Fruit fly (Drosophila melanogaster) whole organism, embryonic: ENCODE results near the gene mRpS7.

Experiments
- Atf3 ChIP-seq: fragments of 200-800 bp; sonication (Bioruptor generic); optimal IDR thresholded peaks from 3 replicates; lab custom pipeline; 2016; ENCODE audit warnings: missing biosample characterization, missing genetic modification characterization
- Awh ChIP-seq: fragments of 200-800 bp; sonication (Bioruptor generic); IDR thresholded peaks from 2 replicates; pipeline ENCODE4, ENCODE4 v1.3.6; 2022; ENCODE audit warnings: missing biosample characterization, missing genetic modification characterization
- BEAF-32 ChIP-seq: fragments of 200-800 bp; sonication (Bioruptor generic); optimal IDR thresholded peaks from 3 replicates; lab custom pipeline; 2017; ENCODE audit warnings: missing biosample characterization, missing genetic modification characterization, mild to moderate bottlenecking, moderate library complexity, missing genetic modification reagents
- CG10267 ChIP-seq: fragments of 200-800 bp; sonication (Bioruptor generic); optimal IDR thresholded peaks from 2 replicates; lab custom pipeline; 2018; ENCODE audit warnings: missing biosample characterization, mild to moderate bottlenecking, missing genetic modification characterization, moderate library complexity
- CG10321 ChIP-seq: fragments of 200-800 bp; sonication (Bioruptor generic); IDR thresholded peaks from 2 replicates; pipeline ENCODE4 v1.3.6; 2022; ENCODE audit warnings: missing biosample characterization, missing genetic modification characterization
- CG11085 ChIP-seq: fragments of 200-800 bp; sonication (Bioruptor generic); IDR thresholded peaks from 2 replicates; pipeline ENCODE4 v1.3.6; 2022; ENCODE audit warnings: missing biosample characterization, missing genetic modification characterization
- CG12104 ChIP-seq: fragments of 200-800 bp; sonication (Bioruptor generic); optimal IDR thresholded peaks from 3 replicates; lab custom pipeline; 2016; ENCODE audit warnings: missing biosample characterization, missing genetic modification characterization
- CG13287 ChIP-seq: fragments of 200-800 bp; sonication (Bioruptor generic); IDR thresholded peaks from 2 replicates; pipeline ENCODE4 v1.3.6; 2022; ENCODE audit warnings: missing biosample characterization, missing genetic modification characterization; ENCODE audit not compliant: partially characterized antibody
- CG2199 ChIP-seq: fragments of 200-800 bp; sonication (Bioruptor generic); IDR thresholded peaks from 3 replicates; pipeline ENCODE4 v1.3.6; 2022; ENCODE audit warnings: missing biosample characterization, missing genetic modification characterization
- CG2712 ChIP-seq: fragments of 200-800 bp; optimal IDR thresholded peaks from 3 replicates; lab custom pipeline; 2019; ENCODE audit warnings: missing biosample characterization, mild to moderate bottlenecking, missing genetic modification characterization, moderate library complexity
- CG30020 ChIP-seq: fragments of 200-800 bp; optimal IDR thresholded peaks from 2 replicates; lab custom pipeline; 2019; ENCODE audit warnings: missing biosample characterization, mild to moderate bottlenecking, missing genetic modification characterization, moderate library complexity
- CG30403 ChIP-seq: fragments of 200-800 bp; sonication (Bioruptor generic); optimal IDR thresholded peaks from 3 replicates; lab custom pipeline; 2016; ENCODE audit warnings: missing biosample characterization, missing genetic modification characterization
- CG3847 ChIP-seq: fragments of 200-800 bp; sonication (Bioruptor generic); IDR thresholded peaks from 2 replicates; pipeline ENCODE4 v1.3.6; 2022; ENCODE audit warnings: missing biosample characterization, missing genetic modification characterization
- CG4360 ChIP-seq: fragments of 200-800 bp; sonication (Bioruptor generic); IDR thresholded peaks from 2 replicates; pipeline ENCODE4 v1.3.6; 2022; ENCODE audit warnings: missing biosample characterization, missing genetic modification characterization
- CG4404 ChIP-seq: fragments of 200-800 bp; sonication (Bioruptor generic); IDR thresholded peaks from 2 replicates; pipeline ENCODE4 v1.3.6; 2022; ENCODE audit warnings: missing biosample characterization, missing genetic modification characterization
- CG6654 ChIP-seq: fragments of 200-800 bp; sonication (Bioruptor generic); optimal IDR thresholded peaks from 2 replicates; lab custom pipeline; 2017; ENCODE audit warnings: missing biosample characterization, mild to moderate bottlenecking, missing genetic modification characterization
- CG6765 ChIP-seq: fragments of 200-800 bp; sonication (Bioruptor generic); optimal IDR thresholded peaks from 3 replicates; lab custom pipeline; 2017; ENCODE audit warnings: missing biosample characterization, mild to moderate bottlenecking, missing genetic modification characterization
- CG8359 ChIP-seq: fragments of 200-800 bp; sonication (Bioruptor generic); optimal IDR thresholded peaks from 2 replicates; lab custom pipeline; 2017; ENCODE audit warnings: missing biosample characterization, mild to moderate bottlenecking, missing genetic modification characterization, borderline replicate concordance
- CG8924 ChIP-seq: fragments of 200-800 bp; optimal IDR thresholded peaks from 3 replicates; lab custom pipeline; 2019; ENCODE audit warnings: missing biosample characterization, mild to moderate bottlenecking, missing genetic modification characterization, moderate library complexity
- CG9797 ChIP-seq: fragments of 200-800 bp; sonication (Bioruptor generic); optimal IDR thresholded peaks from 3 replicates; lab custom pipeline; 2018; ENCODE audit warnings: missing biosample characterization, mild to moderate bottlenecking, missing genetic modification characterization
- Chrac-16 ChIP-seq: fragments of 200-800 bp; sonication (Bioruptor generic); optimal IDR thresholded peaks from 3 replicates; lab custom pipeline; 2016; ENCODE audit warnings: missing biosample characterization, missing genetic modification characterization
- E2f2 ChIP-seq: fragments of 200-800 bp; sonication (Bioruptor generic); IDR thresholded peaks from 2 replicates; pipeline ENCODE4 v1.3.6; 2022; ENCODE audit warnings: missing biosample characterization, missing genetic modification characterization
- Fer1 ChIP-seq: fragments of 200-800 bp; sonication (Bioruptor generic); optimal IDR thresholded peaks from 2 replicates; lab custom pipeline; 2017; ENCODE audit warnings: missing biosample characterization, mild to moderate bottlenecking, missing genetic modification characterization
- H15 ChIP-seq: fragments of 200-800 bp; sonication (Bioruptor generic); IDR thresholded peaks from 3 replicates; pipeline ENCODE4 v1.3.6; 2022; ENCODE audit warnings: missing biosample characterization, missing genetic modification characterization
- Hey ChIP-seq: fragments of 200-800 bp; sonication (Bioruptor generic); optimal IDR thresholded peaks from 3 replicates; lab custom pipeline; 2018; ENCODE audit warnings: missing biosample characterization, mild to moderate bottlenecking, missing genetic modification characterization
- Hr51 ChIP-seq, 2 experiments: fragments of 200-800 bp; sonication (Bioruptor generic); optimal IDR thresholded peaks; 2 replicates in 1 of 2; 3 replicates in 1 of 2; lab custom pipeline; 2016 to 2018; ENCODE audit warnings: missing biosample characterization in 2 of 2, missing genetic modification characterization in 2 of 2, mild to moderate bottlenecking in 1 of 2, moderate library complexity in 1 of 2
- MESR4 ChIP-seq: fragments of 200-800 bp; sonication (Bioruptor generic); optimal IDR thresholded peaks from 2 replicates; lab custom pipeline; 2018; ENCODE audit warnings: missing biosample characterization, mild to moderate bottlenecking, missing genetic modification characterization, moderate library complexity
- Poxn ChIP-seq: fragments of 200-800 bp; sonication (Bioruptor generic); IDR thresholded peaks from 2 replicates; pipeline ENCODE4 v1.3.6; 2022; ENCODE audit warnings: missing biosample characterization, missing genetic modification characterization
- Side ChIP-seq: fragments of 200-800 bp; sonication (Bioruptor generic); optimal IDR thresholded peaks from 2 replicates; lab custom pipeline; 2016; ENCODE audit warnings: missing biosample characterization, missing genetic modification characterization
- Sox100B ChIP-seq: fragments of 200-800 bp; sonication (Bioruptor generic); optimal IDR thresholded peaks from 3 replicates; lab custom pipeline; 2018; ENCODE audit warnings: missing biosample characterization, mild to moderate bottlenecking, missing genetic modification characterization
- Xrp1 ChIP-seq: fragments of 200-800 bp; sonication (Bioruptor generic); IDR thresholded peaks from 2 replicates; pipeline ENCODE4 v1.3.6; 2022; ENCODE audit warnings: missing biosample characterization, missing genetic modification characterization
- amos ChIP-seq: fragments of 200-800 bp; sonication (Bioruptor generic); IDR thresholded peaks from 2 replicates; pipeline ENCODE4 v1.3.6; 2022; ENCODE audit warnings: missing biosample characterization, missing genetic modification characterization; ENCODE audit not compliant: partially characterized antibody
- bbx ChIP-seq: fragments of 200-800 bp; sonication (Bioruptor generic); IDR thresholded peaks from 2 replicates; pipeline ENCODE4 v1.3.6; 2022; ENCODE audit warnings: missing biosample characterization, missing genetic modification characterization; ENCODE audit not compliant: partially characterized antibody
- danr ChIP-seq: fragments of 200-800 bp; sonication (Bioruptor generic); IDR thresholded peaks from 2 replicates; pipeline ENCODE4 v1.3.6; 2022; ENCODE audit warnings: missing biosample characterization, missing genetic modification characterization
- dati ChIP-seq: fragments of 200-800 bp; sonication (Bioruptor generic); IDR thresholded peaks from 2 replicates; pipeline ENCODE4 v1.3.6; 2022; ENCODE audit warnings: missing biosample characterization, missing genetic modification characterization
- dmrt99B ChIP-seq: fragments of 200-800 bp; sonication (Bioruptor generic); optimal IDR thresholded peaks from 2 replicates; lab custom pipeline; 2018; ENCODE audit warnings: missing biosample characterization, mild to moderate bottlenecking, missing genetic modification characterization, moderate library complexity
- emc ChIP-seq: fragments of 200-800 bp; sonication (Bioruptor generic); optimal IDR thresholded peaks from 2 replicates; lab custom pipeline; 2016; ENCODE audit warnings: missing biosample characterization, missing genetic modification characterization
- esg ChIP-seq: fragments of 200-800 bp; sonication (Bioruptor generic); conservative IDR thresholded peaks from 2 replicates; pipeline ENCODE4 v1.3.6; 2022; ENCODE audit warnings: missing biosample characterization, missing genetic modification characterization
- fu2 ChIP-seq: fragments of 200-800 bp; sonication (Bioruptor generic); optimal IDR thresholded peaks from 2 replicates; lab custom pipeline; 2016; ENCODE audit warnings: missing biosample characterization, missing genetic modification characterization
- hbn ChIP-seq: fragments of 200-800 bp; sonication (Bioruptor generic); IDR thresholded peaks from 2 replicates; pipeline ENCODE4 v1.3.6; 2022; ENCODE audit warnings: missing biosample characterization, missing genetic modification characterization; ENCODE audit not compliant: partially characterized antibody
- her ChIP-seq: fragments of 200-800 bp; sonication (Bioruptor generic); optimal IDR thresholded peaks from 2 replicates; lab custom pipeline; 2016; ENCODE audit warnings: missing biosample characterization, missing genetic modification characterization
- mam ChIP-seq: fragments of 200-800 bp; sonication (Bioruptor generic); optimal IDR thresholded peaks from 3 replicates; lab custom pipeline; 2016; ENCODE audit warnings: missing biosample characterization, missing genetic modification characterization
- nmo ChIP-seq: fragments of 200-800 bp; sonication (Bioruptor generic); optimal IDR thresholded peaks from 2 replicates; lab custom pipeline; 2018; ENCODE audit warnings: missing biosample characterization, mild to moderate bottlenecking, missing genetic modification characterization, moderate library complexity
- prd ChIP-seq, 3 experiments: fragments of >200 bp in 2 of 3; fragments of 200-800 bp in 1 of 3; sonication (Bioruptor generic) in 1 of 3; optimal IDR thresholded peaks in 2 of 3; IDR thresholded peaks in 1 of 3; 2 replicates in 2 of 3; 3 replicates in 1 of 3; pipeline versions ENCODE4 v1.3.6 to Lab custom; 2017 to 2022; ENCODE audit warnings: missing biosample characterization in 1 of 3, missing genetic modification characterization in 1 of 3
- rib ChIP-seq: fragments of 200-800 bp; sonication (Bioruptor generic); IDR thresholded peaks from 2 replicates; pipeline ENCODE4 v1.3.6; 2022; ENCODE audit warnings: missing biosample characterization, missing genetic modification characterization
- salm ChIP-seq: fragments of 200-800 bp; sonication (Bioruptor generic); optimal IDR thresholded peaks from 2 replicates; lab custom pipeline; 2018; ENCODE audit warnings: missing biosample characterization, mild to moderate bottlenecking, missing genetic modification characterization
- scrt ChIP-seq: fragments of 200-800 bp; sonication (Bioruptor generic); optimal IDR thresholded peaks from 2 replicates; lab custom pipeline; 2018; ENCODE audit warnings: missing biosample characterization, mild to moderate bottlenecking, missing genetic modification characterization, moderate library complexity
- sisA ChIP-seq: fragments of 200-800 bp; sonication (Bioruptor generic); IDR thresholded peaks from 2 replicates; pipeline ENCODE4 v1.3.6; 2022; ENCODE audit warnings: missing biosample characterization, missing genetic modification characterization
- slp2 ChIP-seq: fragments of 200-800 bp; sonication (Bioruptor generic); optimal IDR thresholded peaks from 2 replicates; lab custom pipeline; 2016; ENCODE audit warnings: missing biosample characterization, missing genetic modification characterization
- stwl ChIP-seq: fragments of 200-800 bp; sonication (Bioruptor generic); optimal IDR thresholded peaks from 3 replicates; lab custom pipeline; 2018; ENCODE audit warnings: missing biosample characterization, mild to moderate bottlenecking, missing genetic modification characterization, moderate library complexity
- trh ChIP-seq: fragments of 200-800 bp; sonication (Bioruptor generic); optimal IDR thresholded peaks from 2 replicates; lab custom pipeline; 2016; ENCODE audit warnings: missing biosample characterization, missing genetic modification characterization

mRpS7 gene

dm6 chr2L:10418981-10419380 is 32.5 kb downstream of the mRpS7 start, which contains the start of gene RfC3 (continued):
- TF ChIP-seq emc (GFP tag; lab: Kevin White, UChicago), result no peak
- peak; percentile 76; the same call in 1 of the 2 replicates for TF ChIP-seq amos (GFP tag; lab: Robert Waterston, UW)
- no peak for TF ChIP-seq CG4360 (GFP tag; lab: Robert Waterston, UW)
- no peak for TF ChIP-seq dmrt99B
- TF ChIP-seq E2f2, result peak; percentile 90
- TF ChIP-seq esg (GFP tag; lab: Robert Waterston, UW), result no peak
- TF ChIP-seq CG11085 (GFP tag; lab: Robert Waterston, UW), result no peak
- no peak for TF ChIP-seq Hey (tag; lab: Kevin White, UChicago)
- TF ChIP-seq CG30403, result no peak
- no peak for TF ChIP-seq salm
- no peak for TF ChIP-seq CG2199
- no peak for TF ChIP-seq nmo
- peak; percentile 21 for TF ChIP-seq CG10267 (tag; lab: Kevin White, UChicago)
- TF ChIP-seq H15 (GFP tag; lab: Robert Waterston, UW), result no peak
- no peak for TF ChIP-seq fu2
- peak; percentile 79 for TF ChIP-seq hbn (GFP tag; lab: Robert Waterston, UW)
- no peak for TF ChIP-seq slp2
- no peak for TF ChIP-seq danr
- no peak for TF ChIP-seq prd (optimal IDR thresholded peaks at IDR 0.05; lab: Kevin White, UChicago)
- no peak for TF ChIP-seq prd (GFP tag; IDR thresholded peaks at IDR 0.05; lab: Robert Waterston, UW)
- TF ChIP-seq MESR4 (GFP tag; lab: Kevin White, UChicago), result peak; percentile 29
- TF ChIP-seq CG12104, result no peak
- no peak for TF ChIP-seq Hr51 (GFP tag; optimal IDR thresholded peaks at IDR 0.05; lab: Kevin White, UChicago)
- TF ChIP-seq CG8924 (tag; lab: Kevin White, UChicago), result no peak
- no peak for TF ChIP-seq dati
- no peak for TF ChIP-seq CG6765 (GFP tag; lab: Kevin White, UChicago)
- TF ChIP-seq CG6654 (GFP tag; lab: Kevin White, UChicago), result no peak
- no peak for TF ChIP-seq CG9797
- TF ChIP-seq CG3847 (GFP tag; lab: Robert Waterston, UW), result no peak
- TF ChIP-seq Atf3 (GFP tag; lab: Kevin White, UChicago), result no peak
- no peak for TF ChIP-seq her
- peak; percentile 92 for TF ChIP-seq CG30020
- no peak for TF ChIP-seq trh (GFP tag; lab: Kevin White, UChicago)
- no peak for TF ChIP-seq Chrac-16 (GFP tag; lab: Kevin White, UChicago)
- peak; percentile 61 for TF ChIP-seq BEAF-32
- TF ChIP-seq Sox100B (GFP tag; lab: Kevin White, UChicago), result no peak
- TF ChIP-seq CG10321 (GFP tag; lab: Robert Waterston, UW), result no peak
- TF ChIP-seq CG13287 (GFP tag; lab: Robert Waterston, UW), result peak; percentile 92
- TF ChIP-seq Xrp1, result no peak
- TF ChIP-seq CG2712 (tag; lab: Kevin White, UChicago), result no peak
- no peak for TF ChIP-seq Side (GFP tag; lab: Kevin White, UChicago)
- peak; percentile 95 for TF ChIP-seq bbx (GFP tag; lab: Robert Waterston, UW)
- TF ChIP-seq mam, result no peak
- TF ChIP-seq scrt, result peak; percentile 90
- 0 out of 2 replicates have a peak, but pooled peaks have one; percentile 11 for TF ChIP-seq rib (GFP tag; lab: Robert Waterston, UW)
- TF ChIP-seq CG4404 (GFP tag; lab: Robert Waterston, UW), result no peak
- TF ChIP-seq Awh, result no peak
- TF ChIP-seq CG8359 (GFP tag; lab: Kevin White, UChicago), result no peak
- TF ChIP-seq Fer1 (GFP tag; lab: Kevin White, UChicago), result no peak
- no peak for TF ChIP-seq Poxn (GFP tag; lab: Robert Waterston, UW)
- no peak for TF ChIP-seq sisA (GFP tag; lab: Robert Waterston, UW)
- TF ChIP-seq stwl, result peak; percentile 75
